Fruit fly (Drosophila melanogaster) Kc167 (cell line): ENCODE results near the gene CG33293.

ENCODE experiments used
- Myc ChIP-seq: fragments of >200 bp; optimal IDR thresholded peaks from 2 replicates; lab custom pipeline; 2017; ENCODE audit warnings: missing external identifiers
- Sin3A ChIP-seq: fragments of >200 bp; optimal IDR thresholded peaks from 2 replicates; lab custom pipeline; 2018; ENCODE audit warnings: missing external identifiers
- h ChIP-seq: fragments of >200 bp; optimal IDR thresholded peaks from 3 replicates; lab custom pipeline; 2018; ENCODE audit warnings: missing external identifiers
- insv ChIP-seq: fragments of >200 bp; optimal IDR thresholded peaks from 3 replicates; lab custom pipeline; 2018; ENCODE audit warnings: missing external identifiers
- ttk ChIP-seq: sonication (Bioruptor generic); optimal IDR thresholded peaks from 2 replicates; lab custom pipeline; 2017; ENCODE audit warnings: missing external identifiers

dm6 chr3R:5264251-5265098, 23.9 kb upstream of the CG33293 start:
- TF ChIP-seq insv (lab: Kevin White, UChicago) (no peak), h (no peak), Myc (lab: Kevin White, UChicago) (no peak), Sin3A (lab: Kevin White, UChicago) (no peak), ttk (lab: Kevin White, UChicago) (no peak)
